Worm (Caenorhabditis elegans): Measurements from ENCODE around the gene lgc-42.

The lgc-42 gene

DNA sequence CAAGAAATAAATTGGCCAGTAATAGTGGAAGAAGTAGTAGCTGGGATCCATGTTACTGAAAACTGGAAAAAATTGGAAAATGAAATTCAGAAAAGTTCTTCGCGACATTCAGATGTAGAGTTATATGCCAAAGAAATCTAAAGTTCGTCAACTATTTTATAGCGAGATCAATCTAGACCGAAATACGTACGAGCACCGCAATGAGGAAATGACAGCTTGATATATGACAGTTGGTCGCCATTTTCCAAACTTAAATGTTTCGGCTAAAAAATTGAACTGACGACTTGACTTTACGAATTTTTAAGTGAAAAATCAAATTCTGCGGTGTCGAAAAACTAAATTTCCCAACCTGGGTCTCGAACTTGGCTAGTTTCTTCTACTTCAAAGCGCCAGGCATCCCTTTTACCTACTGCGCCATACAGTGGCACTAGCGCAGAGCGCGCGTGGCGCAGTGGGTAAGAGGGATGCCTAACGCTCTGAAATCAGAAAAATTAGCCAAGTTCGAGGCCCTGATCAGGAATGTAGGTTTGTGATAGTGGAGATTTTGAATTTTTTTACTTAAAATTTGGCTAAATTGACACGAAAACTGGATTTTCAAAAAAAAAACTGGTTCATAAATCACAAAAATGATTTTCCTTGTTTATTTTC, 14.9 kb upstream of the lgc-42 start, which contains the start of gene srd-66:
Gene srd-66 (minus strand): TSS at position 51 of the 648 bp plus-strand sequence.
- TF ChIP-seq W03F9.2 (tag; optimal IDR thresholded peaks at IDR 0.05): no peak
- TF ChIP-seq dao-5 (tag; optimal IDR thresholded peaks at IDR 0.05): no peak
- TF ChIP-seq him-1 (tag; optimal IDR thresholded peaks at IDR 0.05): no peak

DNA sequence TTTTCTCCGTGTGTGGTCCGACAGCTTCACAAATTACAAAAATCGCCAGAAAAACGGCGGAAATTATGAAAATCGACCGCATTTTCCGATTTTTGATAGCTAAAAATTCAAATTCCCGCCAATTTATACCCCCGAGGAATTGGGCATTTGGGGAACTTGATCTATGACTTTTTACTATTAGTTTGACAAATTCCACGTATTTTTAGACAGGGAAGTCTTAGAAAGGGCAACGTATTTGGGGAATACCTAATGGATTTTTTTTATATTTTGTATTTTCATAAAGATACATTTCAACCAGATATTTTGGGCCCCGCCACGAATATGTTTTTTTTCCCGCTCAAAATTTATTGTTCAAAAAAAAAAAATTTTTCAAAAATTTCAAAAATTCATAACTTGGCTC, 12.8 kb upstream of the lgc-42 start, which contains the start of gene Y39A3B.7:
Gene Y39A3B.7 (minus strand): TSS at position 101 of the 400 bp plus-strand sequence.
- TF ChIP-seq dao-5 (tag; optimal IDR thresholded peaks at IDR 0.05) (no peak), W03F9.2 (tag; optimal IDR thresholded peaks at IDR 0.05) (no peak), him-1 (tag; optimal IDR thresholded peaks at IDR 0.05) (no peak)

DNA sequence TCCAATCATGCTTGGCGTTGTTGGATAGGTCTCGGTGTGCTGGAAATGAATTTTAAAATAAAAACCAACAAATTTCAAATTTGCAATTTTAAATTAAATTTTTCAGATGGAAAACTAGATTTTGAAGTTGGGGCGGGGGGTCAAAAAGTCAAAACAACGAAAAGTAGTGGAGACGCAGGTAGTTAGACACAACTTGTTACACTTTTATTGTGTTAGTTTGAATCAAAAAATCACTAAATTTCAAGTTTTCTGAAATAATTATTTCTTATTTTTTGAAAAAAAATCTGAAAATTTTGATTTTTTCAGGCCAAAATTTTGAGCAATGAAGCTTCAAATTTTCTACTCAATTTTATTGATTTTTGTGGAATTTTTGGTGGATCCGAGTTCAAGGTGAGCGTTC, 10.0 kb upstream of the lgc-42 start, which contains the start of gene Y39A3B.8:
Gene Y39A3B.8 (plus strand): TSS at position 301 of the 400 bp plus-strand sequence.
- TF ChIP-seq him-1 (tag; optimal IDR thresholded peaks at IDR 0.05) (no peak), W03F9.2 (tag; optimal IDR thresholded peaks at IDR 0.05) (no peak), dao-5 (tag; optimal IDR thresholded peaks at IDR 0.05) (no peak)

DNA sequence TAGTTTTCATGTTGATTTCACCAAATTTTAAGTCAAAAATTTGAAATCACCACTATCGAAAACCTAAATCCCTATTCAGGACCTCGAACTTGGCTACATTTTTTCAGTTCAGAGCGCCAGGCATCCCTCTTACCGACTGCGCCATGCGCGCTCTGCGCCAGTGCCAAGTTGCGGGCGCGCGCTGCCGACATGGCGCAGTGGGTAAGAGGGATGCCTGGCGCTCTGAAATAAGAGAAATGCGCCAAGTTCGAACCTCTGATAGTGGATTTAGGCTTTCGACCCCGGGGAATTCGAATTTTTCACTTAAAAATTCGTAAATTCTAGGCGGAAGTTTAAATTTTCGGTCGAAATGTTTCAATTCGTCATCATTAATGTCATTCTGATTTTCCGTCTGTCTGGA, 7.7 kb upstream of the lgc-42 start:
- no peak for TF ChIP-seq dao-5 (tag; optimal IDR thresholded peaks at IDR 0.05)
- no peak for TF ChIP-seq W03F9.2 (tag; optimal IDR thresholded peaks at IDR 0.05)
- TF ChIP-seq him-1 (tag; optimal IDR thresholded peaks at IDR 0.05): no peak

DNA sequence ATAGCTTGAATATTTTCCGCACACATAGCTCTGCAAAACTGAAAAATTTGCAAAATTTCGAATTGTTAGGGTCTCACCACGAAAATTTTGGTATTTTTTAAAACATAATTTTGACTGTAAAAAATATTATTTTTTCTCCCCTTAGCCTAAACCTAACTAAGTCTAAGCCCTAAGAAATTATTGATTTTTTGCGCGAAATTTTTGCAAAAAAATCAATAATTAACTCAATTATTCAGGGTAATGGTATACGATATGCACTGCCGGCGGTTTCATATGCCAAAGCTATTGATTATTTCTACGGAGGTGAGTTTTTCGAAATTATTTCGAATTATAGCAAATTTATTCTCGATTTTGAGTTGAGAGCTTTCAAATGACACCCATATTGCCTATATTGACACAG, 3.5 kb downstream of the lgc-42 start:
- TF ChIP-seq dao-5 (tag; optimal IDR thresholded peaks at IDR 0.05) (no peak), W03F9.2 (tag; optimal IDR thresholded peaks at IDR 0.05) (no peak), him-1 (tag; optimal IDR thresholded peaks at IDR 0.05) (no peak)

- TF ChIP-seq dao-5 (tag; optimal IDR thresholded peaks at IDR 0.05) (no peak), W03F9.2 (tag; optimal IDR thresholded peaks at IDR 0.05) (no peak), him-1 (tag; optimal IDR thresholded peaks at IDR 0.05) (no peak)
Measured at ce11 chrIII:2005729-2006128, 8.1 kb downstream of the lgc-42 start, which contains the start of gene Y39A3B.1. Gene Y39A3B.1 (plus strand): TSS chrIII:2006029.

DNA sequence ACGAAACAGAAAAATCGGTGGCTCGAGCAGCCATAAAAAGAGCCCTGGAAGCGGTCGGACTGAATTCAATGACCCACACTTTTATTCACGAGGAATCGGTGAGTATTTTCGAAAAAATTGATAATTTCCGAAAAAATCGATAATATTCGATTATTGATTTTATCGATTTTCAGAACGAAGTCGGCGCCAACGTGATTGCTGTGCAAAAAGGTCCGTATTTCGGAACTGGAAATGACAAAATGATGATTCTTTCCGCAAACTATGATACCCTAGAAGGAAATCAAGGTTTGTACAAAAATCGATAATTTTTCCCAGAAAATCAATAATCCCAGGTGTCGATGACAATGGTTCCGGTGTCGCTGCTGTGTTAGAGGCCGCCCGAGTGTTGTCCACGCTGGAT, 9.3 kb downstream of the lgc-42 start:
- TF ChIP-seq W03F9.2 (tag; optimal IDR thresholded peaks at IDR 0.05) (no peak), him-1 (tag; optimal IDR thresholded peaks at IDR 0.05) (no peak), dao-5 (tag; optimal IDR thresholded peaks at IDR 0.05) (no peak)

ce11 chrIII:2008334-2008733, 10.7 kb downstream of the lgc-42 start:
- TF ChIP-seq him-1 (tag; optimal IDR thresholded peaks at IDR 0.05) (no peak), W03F9.2 (tag; optimal IDR thresholded peaks at IDR 0.05) (no peak), dao-5 (tag; optimal IDR thresholded peaks at IDR 0.05) (no peak)

DNA sequence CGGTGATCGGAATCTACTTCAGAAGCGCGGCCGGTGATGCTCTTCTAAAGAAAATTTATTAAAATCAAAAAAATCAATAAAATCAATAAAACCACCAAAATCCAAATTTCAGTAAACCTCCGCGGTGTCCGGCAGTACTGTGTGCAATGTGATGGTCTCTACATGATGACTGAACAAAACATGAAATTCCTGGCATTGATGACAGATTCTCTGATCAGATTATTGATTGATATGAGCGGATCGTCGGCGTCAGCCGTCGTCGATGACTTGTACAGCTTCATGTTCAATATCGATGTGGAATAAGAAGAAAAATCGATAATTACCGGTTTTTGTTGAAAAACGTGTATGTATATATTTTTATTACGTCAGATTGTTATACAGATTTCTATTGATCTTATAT, 11.2 kb downstream of the lgc-42 start:
- TF ChIP-seq dao-5 (tag; optimal IDR thresholded peaks at IDR 0.05) (no peak), W03F9.2 (tag; optimal IDR thresholded peaks at IDR 0.05) (no peak), him-1 (tag; optimal IDR thresholded peaks at IDR 0.05) (no peak)

- TF ChIP-seq W03F9.2 (tag; optimal IDR thresholded peaks at IDR 0.05): no peak
Measured at ce11 chrIII:2012561-2012960, 14.9 kb downstream of the lgc-42 start.

ce11 chrIII:2013156-2013854, 15.6 kb downstream of the lgc-42 start:
- TF ChIP-seq W03F9.2 (tag; optimal IDR thresholded peaks at IDR 0.05) (no peak), him-1 (tag; optimal IDR thresholded peaks at IDR 0.05) (no peak), dao-5 (tag; optimal IDR thresholded peaks at IDR 0.05) (no peak)

- no peak for TF ChIP-seq dao-5 (tag; optimal IDR thresholded peaks at IDR 0.05)
- TF ChIP-seq W03F9.2 (tag; optimal IDR thresholded peaks at IDR 0.05): no peak
- no peak for TF ChIP-seq him-1 (tag; optimal IDR thresholded peaks at IDR 0.05)
Measured at ce11 chrIII:2015494-2015893, 17.8 kb downstream of the lgc-42 start.

DNA sequence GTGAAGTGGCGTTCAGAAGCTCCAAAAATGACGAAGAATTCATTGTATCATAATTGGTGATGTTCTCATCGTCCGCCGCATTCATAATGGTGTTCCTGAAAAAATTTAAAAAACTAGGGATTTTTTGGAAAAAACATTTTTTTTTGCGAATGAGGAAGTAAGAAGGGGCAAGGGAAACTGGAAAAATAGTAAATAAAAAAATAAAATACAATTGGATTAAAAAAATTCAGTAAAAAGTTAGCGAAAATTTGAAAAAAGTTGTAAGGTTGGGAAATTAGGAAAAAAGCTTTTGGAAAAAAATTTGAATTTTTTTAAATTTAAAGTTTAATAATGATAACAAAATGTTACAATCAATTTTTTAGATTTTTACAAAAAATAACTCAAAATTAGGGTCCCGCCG, 23.8 kb downstream of the lgc-42 start, which contains the start of gene ckr-2:
Gene ckr-2 (minus strand): TSS at position 101 of the 400 bp plus-strand sequence.
- no peak for TF ChIP-seq W03F9.2 (tag; optimal IDR thresholded peaks at IDR 0.05)
- TF ChIP-seq him-1 (tag; optimal IDR thresholded peaks at IDR 0.05): no peak
- no peak for TF ChIP-seq dao-5 (tag; optimal IDR thresholded peaks at IDR 0.05)

DNA sequence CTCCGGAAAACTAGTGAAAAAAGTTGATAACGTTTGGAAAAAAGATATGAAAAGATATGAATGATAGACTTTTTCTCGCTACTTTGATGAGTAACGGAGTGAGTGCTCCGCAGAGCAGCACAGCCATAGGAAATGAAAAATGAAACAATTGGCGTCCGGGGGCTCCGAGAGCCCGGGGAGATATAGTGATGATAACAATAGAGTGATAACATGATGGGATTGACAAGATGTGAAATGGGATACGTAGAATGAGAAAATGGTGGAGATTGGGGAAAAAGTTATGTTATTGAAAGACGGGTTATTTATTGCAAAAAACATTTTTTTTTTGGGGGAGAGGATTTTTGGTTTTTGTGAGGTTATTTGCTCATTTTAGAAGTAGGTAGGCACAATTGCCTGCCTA, 29.8 kb downstream of the lgc-42 start:
- TF ChIP-seq dao-5 (tag; optimal IDR thresholded peaks at IDR 0.05): no peak
- no peak for TF ChIP-seq W03F9.2 (tag; optimal IDR thresholded peaks at IDR 0.05)
